Fruit fly (Drosophila melanogaster) whole organism, wandering third instar larva: ENCODE data around the gene CG3842.

ENCODE experiments used
- CG32264 ChIP-seq: fragments of 200-800 bp; sonication (Bioruptor generic); optimal IDR thresholded peaks from 2 replicates; lab custom pipeline; 2016; ENCODE audit warnings: missing biosample characterization, missing genetic modification characterization
- CG9705 ChIP-seq: fragments of 200-800 bp; sonication (Bioruptor generic); optimal IDR thresholded peaks from 2 replicates; lab custom pipeline; 2018; ENCODE audit warnings: missing biosample characterization, mild to moderate bottlenecking, missing genetic modification characterization
- CrebA ChIP-seq: fragments of 200-800 bp; sonication (Bioruptor generic); optimal IDR thresholded peaks from 2 replicates; lab custom pipeline; 2016; ENCODE audit warnings: missing biosample characterization, mild to moderate bottlenecking, missing genetic modification characterization, borderline replicate concordance
- Dfd ChIP-seq: fragments of >200 bp; optimal IDR thresholded peaks from 2 replicates; lab custom pipeline; 2017; ENCODE audit warnings: missing biosample characterization, missing genetic modification characterization
- Dif ChIP-seq: fragments of 200-275, 200-300 bp; sonication (Bioruptor generic); optimal IDR thresholded peaks from 2 replicates; lab custom pipeline; 2018; ENCODE audit warnings: missing biosample characterization, missing genetic modification characterization; ENCODE audit not compliant: partially characterized antibody
- GATAd ChIP-seq: sonication (Bioruptor generic); optimal IDR thresholded peaks from 2 replicates; lab custom pipeline; 2016; ENCODE audit warnings: missing biosample characterization, missing genetic modification characterization
- HLH106 ChIP-seq: fragments of 200-800 bp; optimal IDR thresholded peaks from 3 replicates; lab custom pipeline; 2019; ENCODE audit warnings: missing biosample characterization, mild to moderate bottlenecking, missing genetic modification characterization, moderate library complexity
- Hnf4 ChIP-seq: fragments of 200-800 bp; sonication (Bioruptor generic); optimal IDR thresholded peaks from 2 replicates; lab custom pipeline; 2016; ENCODE audit warnings: missing biosample characterization, mild to moderate bottlenecking, missing genetic modification characterization
- Jra ChIP-seq: sonication (Bioruptor generic); optimal IDR thresholded peaks from 2 replicates; lab custom pipeline; 2016; ENCODE audit warnings: missing biosample characterization, missing genetic modification characterization
- Mio ChIP-seq: sonication (Bioruptor generic); optimal IDR thresholded peaks from 2 replicates; lab custom pipeline; 2016; ENCODE audit warnings: missing biosample characterization, missing genetic modification characterization
- Myc ChIP-seq: fragments of >200 bp; optimal IDR thresholded peaks from 2 replicates; lab custom pipeline; 2017
- N ChIP-seq: fragments of >200 bp; optimal IDR thresholded peaks from 2 replicates; lab custom pipeline; 2018; ENCODE audit warnings: missing biosample characterization, missing external identifiers, missing genetic modification characterization
- OdsH ChIP-seq: fragments of 200-800 bp; sonication (Bioruptor generic); optimal IDR thresholded peaks from 2 replicates; lab custom pipeline; 2016; ENCODE audit warnings: missing biosample characterization, mild to moderate bottlenecking, missing genetic modification characterization
- Rel ChIP-seq, 2 experiments: fragments of 200-800 bp; sonication (Bioruptor generic) in 1 of 2; optimal IDR thresholded peaks; 2 replicates in 1 of 2; 3 replicates in 1 of 2; lab custom pipeline; 2016 to 2019; ENCODE audit warnings: mild to moderate bottlenecking in 2 of 2, missing biosample characterization in 2 of 2, missing genetic modification characterization in 2 of 2, moderate library complexity in 1 of 2
- Sp1 ChIP-seq: fragments of 200-800 bp; sonication (Bioruptor generic); optimal IDR thresholded peaks from 3 replicates; lab custom pipeline; 2019; ENCODE audit warnings: missing biosample characterization, mild to moderate bottlenecking, missing genetic modification characterization, moderate library complexity
- Vsx2 ChIP-seq: fragments of 200-300, 225-300 bp; sonication (Bioruptor generic); optimal IDR thresholded peaks from 2 replicates; lab custom pipeline; 2018; ENCODE audit warnings: missing biosample characterization, missing genetic modification characterization; ENCODE audit not compliant: partially characterized antibody
- br ChIP-seq: fragments of 200-800 bp; sonication (Bioruptor generic); optimal IDR thresholded peaks from 2 replicates; lab custom pipeline; 2016; ENCODE audit warnings: missing biosample characterization, missing genetic modification characterization
- brk ChIP-seq: fragments of 200-800 bp; sonication (Bioruptor generic); optimal IDR thresholded peaks from 2 replicates; lab custom pipeline; 2016; ENCODE audit warnings: missing biosample characterization, mild to moderate bottlenecking, missing genetic modification characterization
- dl ChIP-seq, 2 experiments: fragments of 175-275, 200-275 bp in 1 of 2; fragments of 200-275 bp in 1 of 2; sonication (Bioruptor generic); optimal IDR thresholded peaks; lab custom pipeline; 2018; ENCODE audit warnings: mild to moderate bottlenecking in 2 of 2, missing biosample characterization in 2 of 2, missing genetic modification characterization in 2 of 2, moderate library complexity in 2 of 2; ENCODE audit not compliant: partially characterized antibody in 2 of 2, insufficient read depth in 1 of 2
- dmrt93B ChIP-seq: fragments of 200-800 bp; sonication (Bioruptor generic); optimal IDR thresholded peaks from 2 replicates; lab custom pipeline; 2018; ENCODE audit warnings: missing biosample characterization, mild to moderate bottlenecking, missing genetic modification characterization
- dsf ChIP-seq: sonication (Bioruptor generic); optimal IDR thresholded peaks from 2 replicates; lab custom pipeline; 2016; ENCODE audit warnings: missing biosample characterization, missing genetic modification characterization, borderline replicate concordance
- ey ChIP-seq: fragments of 200-800 bp; sonication (Bioruptor generic); optimal IDR thresholded peaks from 2 replicates; lab custom pipeline; 2016; ENCODE audit warnings: missing biosample characterization, missing genetic modification characterization
- foxo ChIP-seq, 2 experiments: fragments of 200-800 bp; sonication (Bioruptor generic); optimal IDR thresholded peaks; 2 replicates in 1 of 2; 3 replicates in 1 of 2; lab custom pipeline; 2016 to 2017; ENCODE audit warnings: missing biosample characterization in 2 of 2, missing genetic modification characterization in 2 of 2
- fru ChIP-seq: fragments of 200-800 bp; sonication (Bioruptor generic); optimal IDR thresholded peaks from 3 replicates; lab custom pipeline; 2016; ENCODE audit warnings: missing biosample characterization, mild to moderate bottlenecking, missing genetic modification characterization
- h ChIP-seq: fragments of 200-800 bp; sonication (Bioruptor generic); optimal IDR thresholded peaks from 3 replicates; lab custom pipeline; 2016; ENCODE audit warnings: missing biosample characterization, mild to moderate bottlenecking, missing genetic modification characterization
- jim ChIP-seq: fragments of 175-275, 200-325 bp; sonication (Bioruptor generic); optimal IDR thresholded peaks from 2 replicates; lab custom pipeline; 2016; ENCODE audit warnings: missing biosample characterization, mild to moderate bottlenecking, missing genetic modification characterization
- lola ChIP-seq: fragments of >200 bp; optimal IDR thresholded peaks from 2 replicates; lab custom pipeline; 2017; ENCODE audit warnings: missing biosample characterization, missing genetic modification characterization
- pan ChIP-seq: fragments of >200 bp; optimal IDR thresholded peaks from 2 replicates; lab custom pipeline; 2017
- psq ChIP-seq: fragments of 200-800 bp; sonication (Bioruptor generic); optimal IDR thresholded peaks from 3 replicates; lab custom pipeline; 2017; ENCODE audit warnings: missing biosample characterization, mild to moderate bottlenecking, missing genetic modification characterization, moderate library complexity
- rgr ChIP-seq: fragments of 200-800 bp; sonication (Bioruptor generic); optimal IDR thresholded peaks from 3 replicates; lab custom pipeline; 2016; ENCODE audit warnings: missing biosample characterization, mild to moderate bottlenecking, missing genetic modification characterization
- sage ChIP-seq: fragments of 200-800 bp; sonication (Bioruptor generic); optimal IDR thresholded peaks from 2 replicates; lab custom pipeline; 2016; ENCODE audit warnings: missing biosample characterization, mild to moderate bottlenecking, missing genetic modification characterization
- sv ChIP-seq: fragments of 200-800 bp; sonication (Bioruptor generic); optimal IDR thresholded peaks from 3 replicates; lab custom pipeline; 2016; ENCODE audit warnings: missing biosample characterization, missing genetic modification characterization
- tai ChIP-seq: sonication (Bioruptor generic); optimal IDR thresholded peaks from 2 replicates; lab custom pipeline; 2016; ENCODE audit warnings: missing biosample characterization, missing genetic modification characterization
- usp ChIP-seq: fragments of >200 bp; optimal IDR thresholded peaks from 2 replicates; lab custom pipeline; 2017; ENCODE audit warnings: missing biosample characterization, missing genetic modification characterization
- woc ChIP-seq: sonication (Bioruptor generic); optimal IDR thresholded peaks from 2 replicates; lab custom pipeline; 2016; ENCODE audit warnings: missing biosample characterization, mild to moderate bottlenecking, missing genetic modification characterization

The CG3842 gene

DNA sequence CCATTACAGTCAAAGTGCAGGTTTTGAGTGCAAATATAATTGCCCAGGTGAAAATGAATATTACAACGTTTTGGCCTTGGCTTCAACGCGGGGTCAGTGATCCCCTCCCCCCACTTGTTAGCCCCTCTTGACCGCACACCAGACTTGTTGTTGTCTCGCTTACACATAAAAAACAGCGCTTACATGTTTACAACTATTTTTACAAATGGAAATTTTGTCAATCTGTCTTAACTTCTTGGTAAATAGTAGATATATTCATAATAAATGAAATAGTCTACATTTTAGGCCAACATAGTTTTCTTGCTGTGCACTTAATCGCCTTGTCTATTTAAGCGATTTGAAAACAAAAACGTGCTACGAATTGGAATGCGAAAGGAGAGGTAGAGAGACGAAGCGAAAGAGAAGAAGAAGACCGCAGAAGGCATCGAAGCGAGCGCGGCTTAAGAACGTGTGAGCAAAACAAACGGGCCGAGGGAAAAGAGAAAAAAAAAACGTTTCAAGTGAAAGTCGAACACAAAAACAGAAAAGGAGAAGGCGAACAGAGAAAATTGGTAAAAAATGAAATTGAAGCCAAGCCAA lies 2.5 kb downstream of the CG3842 start:
- no peak for TF ChIP-seq Dif (GFP tag; lab: Kevin White, UChicago)
- TF ChIP-seq psq = peak; percentile 87

DNA sequence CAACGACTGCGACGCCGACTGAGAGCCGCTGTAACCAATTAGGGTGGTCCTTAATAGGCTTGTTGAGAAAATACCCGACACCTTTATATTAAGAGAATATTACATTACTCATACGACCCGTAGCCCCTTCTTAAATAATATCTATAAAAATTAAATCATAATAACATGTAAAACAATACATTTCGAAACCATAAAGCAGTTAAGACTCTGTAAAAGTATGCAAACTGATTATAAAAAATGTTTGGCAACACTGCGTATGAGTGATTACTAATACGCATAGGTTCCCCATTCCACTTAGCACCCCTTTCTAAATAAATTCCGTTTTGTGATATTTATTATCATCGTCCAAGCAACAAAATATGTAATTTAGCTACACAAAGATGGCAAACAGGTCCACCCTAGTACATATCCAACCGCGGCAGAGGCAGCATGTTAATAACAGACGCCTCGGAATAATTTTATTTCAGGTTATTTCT lies 3.1 kb downstream of the CG3842 start:
- peak; percentile 85 for TF ChIP-seq dmrt93B
- TF ChIP-seq usp (GFP tag; lab: Kevin White, UChicago) = no peak
- no peak for TF ChIP-seq Myc (lab: Kevin White, UChicago)
- no peak for TF ChIP-seq jim (GFP tag; lab: Kevin White, UChicago)
- peak; percentile 30 for TF ChIP-seq brk (GFP tag; lab: Kevin White, UChicago)
- peak; percentile 51 for TF ChIP-seq psq
- no peak for TF ChIP-seq pan (lab: Kevin White, UChicago)
- TF ChIP-seq fru (GFP tag; lab: Kevin White, UChicago) = peak; percentile 78
- peak; percentile 49 for TF ChIP-seq Hnf4 (GFP tag; lab: Kevin White, UChicago)
- TF ChIP-seq foxo (GFP tag; optimal IDR thresholded peaks at IDR 0.05; lab: Kevin White, UChicago) = peak in 1 of 2 experiments; percentile 78
- peak; percentile 66 for TF ChIP-seq sv (GFP tag; lab: Kevin White, UChicago)
- TF ChIP-seq Sp1 (GFP tag; lab: Kevin White, UChicago) = peak; percentile 92
- TF ChIP-seq Dfd (GFP tag; lab: Kevin White, UChicago) = no peak
- peak; percentile 75 for TF ChIP-seq h (GFP tag; lab: Kevin White, UChicago)
- TF ChIP-seq rgr (GFP tag; lab: Kevin White, UChicago) = peak; percentile 73
- TF ChIP-seq OdsH (GFP tag; lab: Kevin White, UChicago) = peak; percentile 76
- peak; percentile 72 for TF ChIP-seq CG9705 (GFP tag; lab: Kevin White, UChicago)
- TF ChIP-seq N (GFP tag; lab: Kevin White, UChicago) = no peak
- TF ChIP-seq Rel (GFP tag; optimal IDR thresholded peaks at IDR 0.05; lab: Kevin White, UChicago) = no peak
- peak; percentile 42 for TF ChIP-seq Rel (tag; optimal IDR thresholded peaks at IDR 0.05; lab: Kevin White, UChicago)
- peak; percentile 88 for TF ChIP-seq HLH106 (tag; lab: Kevin White, UChicago)
- TF ChIP-seq ey (GFP tag; lab: Kevin White, UChicago) = peak; percentile 57
- peak; percentile 79 for TF ChIP-seq br (GFP tag; lab: Kevin White, UChicago)

dm6 chrX:6341678-6342077 lies 4.1 kb downstream of the CG3842 start:
- TF ChIP-seq psq (peak; percentile 43), Hnf4 (GFP tag; lab: Kevin White, UChicago) (no peak), Rel (GFP tag; optimal IDR thresholded peaks at IDR 0.05; lab: Kevin White, UChicago) (no peak), Rel (tag; optimal IDR thresholded peaks at IDR 0.05; lab: Kevin White, UChicago) (peak; percentile 7), foxo (GFP tag; optimal IDR thresholded peaks at IDR 0.05; lab: Kevin White, UChicago) (no peak)

DNA sequence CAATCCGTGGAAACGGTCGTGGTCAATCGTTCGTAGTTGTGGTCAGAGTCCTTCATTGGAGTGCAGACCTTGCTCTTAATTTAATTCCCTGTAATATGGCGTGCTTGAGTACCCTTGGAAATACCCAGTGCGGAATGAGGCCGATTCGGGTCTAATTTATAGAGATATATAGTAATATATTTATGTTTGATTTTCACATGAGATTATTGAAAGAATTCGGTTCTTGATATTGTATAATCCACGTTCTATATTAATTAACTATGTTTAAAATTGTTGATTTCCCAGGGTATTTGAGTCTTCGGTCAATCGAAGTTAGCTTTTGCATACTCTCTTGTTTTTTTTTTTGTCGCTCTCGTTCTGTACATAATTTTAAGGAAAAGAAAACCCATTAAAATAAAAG lies 5.8 kb downstream of the CG3842 start:
- TF ChIP-seq sage = peak; percentile 40
- peak in 1 of 2 experiments; percentile 58 for TF ChIP-seq foxo (GFP tag; optimal IDR thresholded peaks at IDR 0.05; lab: Kevin White, UChicago)
- no peak for TF ChIP-seq Jra (GFP tag; lab: Kevin White, UChicago)
- TF ChIP-seq Dif (GFP tag; lab: Kevin White, UChicago) = no peak
- no peak for TF ChIP-seq woc
- TF ChIP-seq HLH106 (tag; lab: Kevin White, UChicago) = peak; percentile 33
- TF ChIP-seq h (GFP tag; lab: Kevin White, UChicago) = peak; percentile 30
- TF ChIP-seq OdsH (GFP tag; lab: Kevin White, UChicago) = peak; percentile 22

DNA sequence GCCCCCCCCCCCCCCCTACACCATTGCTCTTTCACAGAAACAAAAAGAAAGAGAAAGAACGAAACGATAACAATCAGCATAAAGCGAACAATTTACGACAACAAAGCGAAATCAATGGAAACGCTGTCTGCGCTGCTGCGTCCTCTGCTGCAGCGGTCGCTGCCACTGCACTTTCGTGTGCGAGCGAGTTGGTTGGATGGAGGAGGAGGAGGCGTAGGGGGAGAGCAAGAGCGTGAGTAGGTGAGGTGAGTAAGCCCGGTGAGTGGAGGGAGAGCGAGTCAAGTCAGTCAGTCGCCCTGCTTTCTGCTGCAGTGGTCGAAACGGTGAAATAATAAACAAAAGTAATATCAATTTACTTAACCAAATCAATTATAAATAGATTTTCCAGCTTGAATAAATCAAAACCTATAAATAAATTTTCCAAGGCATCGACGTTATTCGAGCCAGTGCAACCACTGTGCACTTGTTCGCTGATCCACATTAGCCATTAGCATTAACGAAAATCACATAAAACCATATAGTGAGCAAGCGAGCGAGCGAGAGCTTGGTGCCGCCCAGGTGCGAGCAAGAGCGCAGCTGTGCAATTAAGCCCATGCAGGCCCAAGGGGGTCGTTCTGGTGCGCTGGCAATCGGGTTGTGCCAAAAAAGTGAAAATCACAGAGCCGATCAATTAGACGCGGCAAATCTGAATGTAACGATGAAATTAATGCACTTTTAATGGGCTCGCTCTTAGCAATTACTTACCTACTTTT lies 6.4 kb downstream of the CG3842 start:
- TF ChIP-seq Vsx2 (peak; percentile 43), HLH106 (tag; lab: Kevin White, UChicago) (peak; percentile 80), CG9705 (GFP tag; lab: Kevin White, UChicago) (peak; percentile 52), dsf (peak; percentile 79), CrebA (GFP tag; lab: Kevin White, UChicago) (no peak), jim (GFP tag; lab: Kevin White, UChicago) (peak; percentile 33), Dif (GFP tag; lab: Kevin White, UChicago) (peak; percentile 81), br (GFP tag; lab: Kevin White, UChicago) (peak; percentile 94), GATAd (GFP tag; lab: Kevin White, UChicago) (peak; percentile 73), lola (GFP tag; lab: Kevin White, UChicago) (no peak), Hnf4 (GFP tag; lab: Kevin White, UChicago) (peak; percentile 91), CG32264 (GFP tag; lab: Kevin White, UChicago) (peak; percentile 90), Rel (GFP tag; optimal IDR thresholded peaks at IDR 0.05; lab: Kevin White, UChicago) (peak; percentile 86), Rel (tag; optimal IDR thresholded peaks at IDR 0.05; lab: Kevin White, UChicago) (peak; percentile 64), dl (GFP tag; optimal IDR thresholded peaks at IDR 0.05; lab: Kevin White, UChicago; ENCODE audit: insufficient read depth in 1 of 2, partially characterized antibody in 2 of 2) (peak; percentile 50 to 60), Mio (peak; percentile 37), ey (GFP tag; lab: Kevin White, UChicago) (peak; percentile 94), fru (GFP tag; lab: Kevin White, UChicago) (peak; percentile 95), foxo (GFP tag; optimal IDR thresholded peaks at IDR 0.05; lab: Kevin White, UChicago) (peak; percentile 75 to 92), sage (peak; percentile 91), tai (GFP tag; lab: Kevin White, UChicago) (peak; percentile 77), dmrt93B (peak; percentile 76), brk (GFP tag; lab: Kevin White, UChicago) (peak; percentile 82), h (GFP tag; lab: Kevin White, UChicago) (peak; percentile 96), woc (peak; percentile 95)
